Fruit fly (Drosophila melanogaster): ENCODE measurements around the gene Paip2.
A peak's percentile ranks its signal among the peaks of the same experiment; 100 is the strongest.

Gene Paip2

dm6 chr3R:12981334-12982166 is 958 bp downstream of the Paip2 start (continued):
- no peak for TF ChIP-seq CG7745 (tag; optimal IDR thresholded peaks at IDR 0.05)
- peak; percentile 45; the same call in 1 of the 2 replicates for TF ChIP-seq sob (GFP tag; IDR thresholded peaks at IDR 0.05)
- TF ChIP-seq Dp (GFP tag; optimal IDR thresholded peaks at IDR 0.05), result no peak
- peak; percentile 33 for TF ChIP-seq slou (GFP tag; optimal IDR thresholded peaks at IDR 0.05)
- no peak for TF ChIP-seq cad (GFP tag; optimal IDR thresholded peaks at IDR 0.05)
- TF ChIP-seq CG30020 (tag; optimal IDR thresholded peaks at IDR 0.05), result no peak
- no peak for TF ChIP-seq sna (GFP tag; IDR thresholded peaks at IDR 0.05; ENCODE audit: partially characterized antibody)
- TF ChIP-seq Dfd (GFP tag; optimal IDR thresholded peaks at IDR 0.05), result no peak
- no peak for TF ChIP-seq CG11398 (GFP tag; optimal IDR thresholded peaks at IDR 0.05)
- no peak for TF ChIP-seq Hey (tag; optimal IDR thresholded peaks at IDR 0.05)
- peak; percentile 43 for TF ChIP-seq Six4 (GFP tag; optimal IDR thresholded peaks at IDR 0.05)
- TF ChIP-seq Fer3 (tag; optimal IDR thresholded peaks at IDR 0.05), result peak; percentile 72
- TF ChIP-seq CG4820 (GFP tag; optimal IDR thresholded peaks at IDR 0.05), result peak; percentile 71
- TF ChIP-seq Fer1 (GFP tag; optimal IDR thresholded peaks at IDR 0.05), result peak; percentile 72
- TF ChIP-seq CG7372 (GFP tag; IDR thresholded peaks at IDR 0.05), result no peak
- TF ChIP-seq pnt (GFP tag; optimal IDR thresholded peaks at IDR 0.05), result no peak
- TF ChIP-seq zfh1 (GFP tag; IDR thresholded peaks at IDR 0.05), result 0 out of 3 replicates have a peak, but pooled peaks have one; percentile 58
- no peak for TF ChIP-seq Hand (GFP tag; optimal IDR thresholded peaks at IDR 0.05)
- TF ChIP-seq hkb (optimal IDR thresholded peaks at IDR 0.05), result no peak
- peak; percentile 74 for TF ChIP-seq hkb (GFP tag; IDR thresholded peaks at IDR 0.05)
- peak; percentile 40 for TF ChIP-seq CG15514 (GFP tag; optimal IDR thresholded peaks at IDR 0.05)
- TF ChIP-seq CG10565 (GFP tag; optimal IDR thresholded peaks at IDR 0.05), result no peak
- TF ChIP-seq kah (GFP tag; optimal IDR thresholded peaks at IDR 0.05), result no peak
- TF ChIP-seq CG9817 (tag; optimal IDR thresholded peaks at IDR 0.05), result peak; percentile 27
- no peak for TF ChIP-seq CG3163 (GFP tag; optimal IDR thresholded peaks at IDR 0.05)
- TF ChIP-seq CG1792 (GFP tag; optimal IDR thresholded peaks at IDR 0.05), result no peak
- peak; percentile 57; the same call in 1 of the 2 replicates for TF ChIP-seq H2.0 (GFP tag; IDR thresholded peaks at IDR 0.05)
- TF ChIP-seq zen (tag; optimal IDR thresholded peaks at IDR 0.05), result peak; percentile 51
- no peak for TF ChIP-seq Neu2 (GFP tag; optimal IDR thresholded peaks at IDR 0.05; ENCODE audit: borderline replicate concordance)
- peak; percentile 54 for TF ChIP-seq CG5180 (GFP tag; optimal IDR thresholded peaks at IDR 0.05)
- peak; percentile 51 for TF ChIP-seq HLH3B (GFP tag; IDR thresholded peaks at IDR 0.05)
- peak; percentile 31 for TF ChIP-seq chn (GFP tag; optimal IDR thresholded peaks at IDR 0.05)
- no peak for TF ChIP-seq Dek (tag; optimal IDR thresholded peaks at IDR 0.05)
- peak; percentile 78 for TF ChIP-seq phol (tag; optimal IDR thresholded peaks at IDR 0.05)
- peak; percentile 16 for TF ChIP-seq CG12071 (GFP tag; optimal IDR thresholded peaks at IDR 0.05)
- TF ChIP-seq gsb-n (tag; optimal IDR thresholded peaks at IDR 0.05), result no peak
- TF ChIP-seq ap (GFP tag; IDR thresholded peaks at IDR 0.05), result no peak
- peak; percentile 67 for TF ChIP-seq CG10267 (tag; optimal IDR thresholded peaks at IDR 0.05)
- no peak for TF ChIP-seq CG8290 (GFP tag; optimal IDR thresholded peaks at IDR 0.05)
- peak in 1 of 2 experiments; percentile 48 for TF ChIP-seq CG8290 (tag; optimal IDR thresholded peaks at IDR 0.05)
- TF ChIP-seq wek (GFP tag; optimal IDR thresholded peaks at IDR 0.05), result no peak
- peak; percentile 44 for TF ChIP-seq Atf3 (GFP tag; optimal IDR thresholded peaks at IDR 0.05)
- TF ChIP-seq CG17385 (GFP tag; optimal IDR thresholded peaks at IDR 0.05), result peak; percentile 54
- peak; percentile 42; the same call in 1 of the 2 replicates for TF ChIP-seq Awh (GFP tag; IDR thresholded peaks at IDR 0.05)
- peak; percentile 18 for TF ChIP-seq Ets65A (GFP tag)
- TF ChIP-seq tin (GFP tag; optimal IDR thresholded peaks at IDR 0.05), result peak; percentile 36
- peak; percentile 81 for TF ChIP-seq lab (GFP tag; optimal IDR thresholded peaks at IDR 0.05)
- peak; percentile 69 for TF ChIP-seq Oli (tag; optimal IDR thresholded peaks at IDR 0.05)
- TF ChIP-seq usp (GFP tag; optimal IDR thresholded peaks at IDR 0.05), result no peak
- TF ChIP-seq chif (GFP tag; optimal IDR thresholded peaks at IDR 0.05), result peak in 1 of 2 experiments; percentile 29
